Worm (Caenorhabditis elegans) whole organism, young adult: Measurements from ENCODE around the gene ZK897.10.
A peak's percentile ranks its signal among the peaks of the same experiment; 100 is the strongest.

Experiments
- C17E4.6 ChIP-seq: fragments of 200-800 bp; sonication (Bioruptor generic); IDR thresholded peaks from 2 replicates; pipeline ENCODE4 v1.3.6; 2022; ENCODE audit warnings: missing genetic modification reagents, missing genetic modification characterization, missing compliant biosample characterization
- F22D6.2 ChIP-seq: sonication (generic microtip); optimal IDR thresholded peaks from 2 replicates; lab custom pipeline; 2016; ENCODE audit warnings: mild to moderate bottlenecking, missing genetic modification characterization, missing compliant biosample characterization
- F23B12.7 ChIP-seq: sonication (generic microtip); optimal IDR thresholded peaks from 2 replicates; lab custom pipeline; 2017; ENCODE audit warnings: missing genetic modification characterization, mild to moderate bottlenecking, missing compliant biosample characterization, antibody characterized with exemption, moderate library complexity; ENCODE audit not compliant: insufficient read depth
- F33H1.4 ChIP-seq: fragments of 200-800 bp; sonication (Bioruptor generic); IDR thresholded peaks from 2 replicates; pipeline ENCODE4 v1.3.6; 2022; ENCODE audit warnings: missing genetic modification reagents, missing genetic modification characterization, missing compliant biosample characterization
- F57A8.1 ChIP-seq: fragments of 200-800 bp; sonication (Bioruptor generic); optimal IDR thresholded peaks from 2 replicates; lab custom pipeline; 2018; ENCODE audit warnings: mild to moderate bottlenecking, missing genetic modification characterization, moderate library complexity, missing compliant biosample characterization
- T07F8.4 ChIP-seq: sonication (generic microtip); optimal IDR thresholded peaks from 2 replicates; lab custom pipeline; 2016; ENCODE audit warnings: mild to moderate bottlenecking, missing genetic modification characterization, moderate library complexity, missing compliant biosample characterization
- Y56A3A.18 ChIP-seq: fragments of 200-800 bp; sonication (Bioruptor generic); IDR thresholded peaks from 2 replicates; pipeline ENCODE4 v1.3.6; 2022; ENCODE audit warnings: missing genetic modification reagents, missing genetic modification characterization, missing compliant biosample characterization
- Y67H2A.10 ChIP-seq: fragments of 200-800 bp; sonication (Bioruptor generic); conservative IDR thresholded peaks from 2 replicates; pipeline ENCODE4 v1.3.6; 2022; ENCODE audit warnings: missing genetic modification reagents, missing genetic modification characterization, missing compliant biosample characterization
- aptf-2 ChIP-seq: fragments of 200-800 bp; sonication (Bioruptor generic); conservative IDR thresholded peaks from 2 replicates; pipeline ENCODE4 v1.3.6; 2022; ENCODE audit warnings: missing genetic modification reagents, missing genetic modification characterization, missing compliant biosample characterization
- aptf-3 ChIP-seq: fragments of 200-800 bp; sonication (Bioruptor generic); IDR thresholded peaks from 2 replicates; pipeline ENCODE4 v1.3.6; 2022; ENCODE audit warnings: missing genetic modification characterization, missing compliant biosample characterization
- atf-7 ChIP-seq: sonication (generic microtip); optimal IDR thresholded peaks from 2 replicates; lab custom pipeline; 2017; ENCODE audit warnings: mild to moderate bottlenecking, missing genetic modification characterization, missing compliant biosample characterization
- cebp-1 ChIP-seq, 2 experiments: fragments of 200-800 bp in 1 of 2; sonication (Bioruptor generic) in 1 of 2; sonication (generic microtip) in 1 of 2; IDR thresholded peaks in 1 of 2; optimal IDR thresholded peaks in 1 of 2; 2 replicates each; pipeline versions ENCODE4 v1.3.6 to Lab custom; 2017 to 2022; ENCODE audit warnings: missing compliant biosample characterization in 2 of 2, missing genetic modification characterization in 2 of 2, mild to moderate bottlenecking in 1 of 2, missing genetic modification reagents in 1 of 2, moderate library complexity in 1 of 2
- cebp-2 ChIP-seq: fragments of 200-800 bp; sonication (Bioruptor generic); IDR thresholded peaks from 2 replicates; pipeline ENCODE4 v1.3.6; 2022; ENCODE audit warnings: missing genetic modification characterization, missing compliant biosample characterization
- ceh-27 ChIP-seq: fragments of 200-800 bp; sonication (Bioruptor generic); optimal IDR thresholded peaks from 2 replicates; lab custom pipeline; 2018; ENCODE audit warnings: mild to moderate bottlenecking, missing genetic modification characterization, moderate library complexity, missing compliant biosample characterization
- dpl-1 ChIP-seq: fragments of 150-350 bp; optimal IDR thresholded peaks from 2 replicates; lab custom pipeline; 2014; ENCODE audit warnings: missing biosample characterization, missing genetic modification reagents, missing genetic modification characterization
- gei-17 ChIP-seq: fragments of 200-800 bp; sonication (Bioruptor generic); optimal IDR thresholded peaks from 2 replicates; lab custom pipeline; 2018; ENCODE audit warnings: mild to moderate bottlenecking, missing genetic modification characterization, missing compliant biosample characterization
- him-1 ChIP-seq: sonication (generic microtip); optimal IDR thresholded peaks from 2 replicates; lab custom pipeline; 2016; ENCODE audit warnings: missing genotype, missing genetic modification reagents, missing genetic modification characterization, missing compliant biosample characterization
- hlh-12 ChIP-seq: sonication (generic microtip); optimal IDR thresholded peaks from 2 replicates; lab custom pipeline; 2016; ENCODE audit warnings: missing genetic modification characterization, missing compliant biosample characterization
- hlh-26 ChIP-seq: fragments of 200-800 bp; sonication (Bioruptor generic); conservative IDR thresholded peaks from 2 replicates; pipeline ENCODE4 v1.3.6; 2022; ENCODE audit warnings: missing genetic modification reagents, missing genetic modification characterization, missing compliant biosample characterization
- hmg-20 ChIP-seq: fragments of 200-800 bp; sonication (Bioruptor generic); IDR thresholded peaks from 2 replicates; pipeline ENCODE4 v1.3.6; 2022; ENCODE audit warnings: missing genetic modification reagents, missing genetic modification characterization, missing compliant biosample characterization
- hrde-1 ChIP-seq: sonication (generic microtip); optimal IDR thresholded peaks from 2 replicates; lab custom pipeline; 2016; ENCODE audit warnings: missing genetic modification characterization, mild to moderate bottlenecking, missing compliant biosample characterization, moderate library complexity, missing genotype, missing genetic modification reagents, borderline replicate concordance
- lin-54 ChIP-seq: fragments of 200-800 bp; sonication (Bioruptor generic); optimal IDR thresholded peaks from 2 replicates; lab custom pipeline; 2018; ENCODE audit warnings: mild to moderate bottlenecking, missing genetic modification characterization, missing compliant biosample characterization
- lsl-1 ChIP-seq: fragments of 200-800 bp; sonication (Bioruptor generic); optimal IDR thresholded peaks from 2 replicates; lab custom pipeline; 2018; ENCODE audit warnings: mild to moderate bottlenecking, missing genetic modification characterization, moderate library complexity, missing compliant biosample characterization
- lsy-27 ChIP-seq: sonication (generic microtip); optimal IDR thresholded peaks from 2 replicates; lab custom pipeline; 2017; ENCODE audit warnings: missing genetic modification characterization, mild to moderate bottlenecking, missing compliant biosample characterization, antibody characterized with exemption, missing genotype, borderline replicate concordance; ENCODE audit not compliant: insufficient read depth
- madf-6 ChIP-seq: fragments of 200-800 bp; sonication (Bioruptor generic); IDR thresholded peaks from 2 replicates; pipeline ENCODE4 v1.3.6; 2022; ENCODE audit warnings: missing genetic modification reagents, missing genetic modification characterization, missing compliant biosample characterization
- madf-8 ChIP-seq: fragments of 200-800 bp; sonication (Bioruptor generic); conservative IDR thresholded peaks from 2 replicates; pipeline ENCODE4 v1.3.6; 2022; ENCODE audit warnings: missing genetic modification reagents, missing genetic modification characterization, missing compliant biosample characterization
- mel-28 ChIP-seq: sonication (generic microtip); optimal IDR thresholded peaks from 2 replicates; lab custom pipeline; 2016; ENCODE audit warnings: borderline replicate concordance, mild to moderate bottlenecking, missing genetic modification characterization, missing compliant biosample characterization
- nfya-1 ChIP-seq: sonication (generic microtip); optimal IDR thresholded peaks from 2 replicates; lab custom pipeline; 2017; ENCODE audit warnings: antibody characterized with exemption, missing compliant biosample characterization, missing genetic modification characterization, borderline replicate concordance; ENCODE audit not compliant: insufficient read depth
- nfyb-1 ChIP-seq: fragments of 200-800 bp; sonication (Bioruptor generic); IDR thresholded peaks from 2 replicates; pipeline ENCODE4 v1.3.6; 2022; ENCODE audit warnings: missing genetic modification reagents, missing genetic modification characterization, missing compliant biosample characterization
- nhr-27 ChIP-seq: fragments of 200-800 bp; sonication (Bioruptor generic); optimal IDR thresholded peaks from 2 replicates; lab custom pipeline; 2018; ENCODE audit warnings: mild to moderate bottlenecking, missing genetic modification characterization, moderate library complexity, missing compliant biosample characterization
- repo-1 ChIP-seq: sonication (generic microtip); optimal IDR thresholded peaks from 2 replicates; lab custom pipeline; 2017; ENCODE audit warnings: mild to moderate bottlenecking, missing genetic modification characterization, missing compliant biosample characterization
- snpc-1.3 ChIP-seq: sonication (generic microtip); optimal IDR thresholded peaks from 2 replicates; lab custom pipeline; 2017; ENCODE audit warnings: missing genetic modification characterization, mild to moderate bottlenecking, missing compliant biosample characterization, antibody characterized with exemption, moderate library complexity, missing genotype, missing genetic modification reagents; ENCODE audit not compliant: insufficient read depth
- snpc-3.4 ChIP-seq: sonication (generic microtip); optimal IDR thresholded peaks from 2 replicates; lab custom pipeline; 2017; ENCODE audit warnings: missing genetic modification characterization, mild to moderate bottlenecking, missing compliant biosample characterization, antibody characterized with exemption, moderate library complexity, missing genotype, missing genetic modification reagents
- sptf-2 ChIP-seq: fragments of 200-800 bp; sonication (Bioruptor generic); optimal IDR thresholded peaks from 2 replicates; lab custom pipeline; 2018; ENCODE audit warnings: mild to moderate bottlenecking, missing genetic modification characterization, missing compliant biosample characterization
- tlf-1 ChIP-seq: fragments of 200-800 bp; sonication (Bioruptor generic); optimal IDR thresholded peaks from 2 replicates; lab custom pipeline; 2018; ENCODE audit warnings: mild to moderate bottlenecking, missing genetic modification characterization, missing compliant biosample characterization
- zfh-2 ChIP-seq: fragments of 200-800 bp; sonication (Bioruptor generic); conservative IDR thresholded peaks from 2 replicates; pipeline ENCODE4 v1.3.6; 2022; ENCODE audit warnings: missing genetic modification reagents, missing genetic modification characterization, missing compliant biosample characterization
- ztf-18 ChIP-seq: sonication (generic microtip); optimal IDR thresholded peaks from 2 replicates; lab custom pipeline; 2016; ENCODE audit warnings: missing genotype, mild to moderate bottlenecking, missing genetic modification characterization, missing compliant biosample characterization
- ztf-3 ChIP-seq: fragments of 200-800 bp; sonication (Bioruptor generic); optimal IDR thresholded peaks from 2 replicates; lab custom pipeline; 2018; ENCODE audit warnings: mild to moderate bottlenecking, missing genetic modification characterization, missing compliant biosample characterization
- ztf-6 ChIP-seq: fragments of 200-800 bp; sonication (Bioruptor generic); IDR thresholded peaks from 2 replicates; pipeline ENCODE4 v1.3.6; 2022; ENCODE audit warnings: missing genetic modification reagents, missing genetic modification characterization, missing compliant biosample characterization

Gene ZK897.10

ce11 chrIV:12805595-12805994 lies 40.4 kb downstream of the ZK897.10 start, which contains the start of gene F07C6.4 (continued):
- TF ChIP-seq F57A8.1 (GFP tag; lab: Kevin White, UChicago) (no peak), madf-6 (GFP tag; lab: Robert Waterston, UW) (peak; percentile 90), madf-8 (GFP tag; lab: Robert Waterston, UW) (peak; percentile 52), aptf-2 (no peak), gei-17 (GFP tag; lab: Kevin White, UChicago) (no peak), tlf-1 (GFP tag; lab: Kevin White, UChicago) (no peak), lsl-1 (GFP tag; lab: Kevin White, UChicago) (peak; percentile 88), T07F8.4 (tag; lab: Kevin White, UChicago) (no peak), Y67H2A.10 (GFP tag; lab: Robert Waterston, UW) (no peak)

ce11 chrIV:12811554-12811953 lies 46.4 kb downstream of the ZK897.10 start:
- TF ChIP-seq dpl-1 (GFP tag; lab: Kevin White, UChicago) (no peak), nfyb-1 (no peak), ceh-27 (no peak), F33H1.4 (no peak), ztf-18 (tag; lab: Kevin White, UChicago) (no peak), madf-8 (GFP tag; lab: Robert Waterston, UW) (no peak), C17E4.6 (GFP tag; lab: Robert Waterston, UW) (no peak), aptf-3 (GFP tag; lab: Robert Waterston, UW) (no peak), F23B12.7 (no peak), lsy-27 (tag; lab: Kevin White, UChicago) (no peak), ztf-3 (GFP tag; lab: Kevin White, UChicago) (no peak), hrde-1 (tag; lab: Kevin White, UChicago) (no peak), repo-1 (tag; lab: Kevin White, UChicago) (no peak), snpc-3.4 (tag; lab: Kevin White, UChicago) (no peak), nfya-1 (tag; lab: Kevin White, UChicago) (no peak), hlh-26 (no peak), F22D6.2 (no peak), hlh-12 (tag; lab: Kevin White, UChicago) (no peak), cebp-1 (GFP tag; IDR thresholded peaks at IDR 0.05; lab: Robert Waterston, UW) (no peak), cebp-1 (tag; optimal IDR thresholded peaks at IDR 0.05; lab: Kevin White, UChicago) (no peak)

ce11 chrIV:12813822-12814221 lies 48.7 kb downstream of the ZK897.10 start:
- TF ChIP-seq T07F8.4 (tag; lab: Kevin White, UChicago) (no peak), cebp-2 (GFP tag; lab: Robert Waterston, UW) (no peak), Y56A3A.18 (GFP tag; lab: Robert Waterston, UW) (no peak), him-1 (tag; lab: Kevin White, UChicago) (no peak), hlh-12 (tag; lab: Kevin White, UChicago) (no peak), zfh-2 (no peak), lin-54 (GFP tag; lab: Kevin White, UChicago) (no peak), snpc-3.4 (tag; lab: Kevin White, UChicago) (no peak), hmg-20 (GFP tag; lab: Robert Waterston, UW) (no peak), atf-7 (tag; lab: Kevin White, UChicago) (no peak), sptf-2 (GFP tag; lab: Kevin White, UChicago) (no peak), mel-28 (tag; lab: Kevin White, UChicago) (no peak), ztf-6 (GFP tag; lab: Robert Waterston, UW) (no peak), snpc-1.3 (tag; lab: Kevin White, UChicago) (no peak), nhr-27 (no peak)
